Worm (Caenorhabditis elegans) whole organism, early embryonic: ENCODE data around the gene sqv-1.

Experiments
- B0310.2 ChIP-seq: sonication (generic microtip); optimal IDR thresholded peaks from 2 replicates; lab custom pipeline; 2016; ENCODE audit warnings: mild to moderate bottlenecking, missing genetic modification characterization, missing compliant biosample characterization
- aly-1 ChIP-seq: sonication (generic microtip); optimal IDR thresholded peaks from 2 replicates; lab custom pipeline; 2016; ENCODE audit warnings: missing genetic modification characterization, missing compliant biosample characterization
- ama-1 ChIP-seq: fragments of 150-350 bp; optimal IDR thresholded peaks from 2 replicates; lab custom pipeline; 2014
- ceh-13 ChIP-seq: fragments of 200-800 bp; sonication (Bioruptor generic); optimal IDR thresholded peaks from 2 replicates; lab custom pipeline; 2018; ENCODE audit warnings: mild to moderate bottlenecking, missing genetic modification characterization, missing compliant biosample characterization
- ets-7 ChIP-seq: sonication (generic microtip); optimal IDR thresholded peaks from 2 replicates; lab custom pipeline; 2016; ENCODE audit warnings: missing genotype, missing genetic modification characterization, missing compliant biosample characterization
- flt-1 ChIP-seq: fragments of 200-800 bp; sonication (Bioruptor generic); IDR thresholded peaks from 2 replicates; pipeline ENCODE4 v1.3.6; 2022; ENCODE audit warnings: missing genetic modification characterization, missing compliant biosample characterization
- hmbx-1 ChIP-seq: sonication (generic microtip); optimal IDR thresholded peaks from 2 replicates; lab custom pipeline; 2016; ENCODE audit warnings: mild to moderate bottlenecking, missing genetic modification characterization, missing compliant biosample characterization
- hnd-1 ChIP-seq: sonication (generic microtip); optimal IDR thresholded peaks from 2 replicates; lab custom pipeline; 2016; ENCODE audit warnings: missing genetic modification characterization, missing compliant biosample characterization
- pes-1 ChIP-seq: fragments of 200-800 bp; sonication (Bioruptor generic); IDR thresholded peaks from 2 replicates; pipeline ENCODE4 v1.3.6; 2022; ENCODE audit warnings: missing genetic modification reagents, missing genetic modification characterization, missing compliant biosample characterization
- sea-1 ChIP-seq: fragments of 200-800 bp; sonication (Bioruptor generic); conservative IDR thresholded peaks from 2 replicates; pipeline ENCODE4 v1.3.6; 2022; ENCODE audit warnings: missing genetic modification characterization, missing compliant biosample characterization
- tbx-11 ChIP-seq: fragments of 200-800 bp; sonication (Bioruptor generic); IDR thresholded peaks from 2 replicates; pipeline ENCODE4 v1.3.6; 2022; ENCODE audit warnings: missing genetic modification characterization, missing compliant biosample characterization
- tbx-37 ChIP-seq: fragments of 200-800 bp; sonication (Bioruptor generic); conservative IDR thresholded peaks from 2 replicates; pipeline ENCODE4 v1.3.6; 2022; ENCODE audit warnings: missing genetic modification reagents, missing genetic modification characterization, missing compliant biosample characterization

DNA sequence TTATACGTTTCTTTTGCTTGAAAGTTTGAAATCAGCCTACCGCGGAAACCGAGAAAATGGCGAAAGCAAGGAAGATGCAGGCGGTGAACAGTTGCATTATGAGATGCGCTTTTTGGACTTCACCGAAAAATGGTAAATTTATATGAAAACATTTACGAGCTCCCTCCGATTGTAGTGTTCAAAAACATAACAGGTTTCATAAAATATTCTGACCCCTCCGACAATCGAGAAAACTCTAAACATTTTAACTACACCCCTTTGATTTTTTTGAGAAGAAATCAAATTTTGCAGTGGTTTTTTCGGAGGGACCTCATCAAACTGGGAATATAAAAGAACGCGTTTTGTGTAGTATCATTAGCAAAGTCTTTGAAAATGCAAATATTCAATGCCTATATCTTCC is 13.9 kb upstream of the sqv-1 start, which contains the start of the genes F17E9.18 and F17E9.15:
- TF ChIP-seq tbx-11: no peak
- TF ChIP-seq ama-1: no peak
- TF ChIP-seq pes-1 (GFP tag; lab: Robert Waterston, UW): no peak
- TF ChIP-seq ets-7 (tag; lab: Kevin White, UChicago): no peak
- no peak for TF ChIP-seq flt-1 (GFP tag; lab: Robert Waterston, UW)
- TF ChIP-seq hmbx-1 (tag; lab: Kevin White, UChicago): no peak
- no peak for TF ChIP-seq hnd-1 (tag; lab: Kevin White, UChicago)
- TF ChIP-seq B0310.2 (tag; lab: Kevin White, UChicago): no peak
- TF ChIP-seq ceh-13 (GFP tag; lab: Kevin White, UChicago): no peak
- no peak for TF ChIP-seq aly-1 (tag; lab: Kevin White, UChicago)
- no peak for TF ChIP-seq tbx-37 (GFP tag; lab: Robert Waterston, UW)
- TF ChIP-seq sea-1 (GFP tag; lab: Robert Waterston, UW): no peak
